Fruit fly (Drosophila melanogaster): ENCODE measurements around the gene pyd3.
A peak's percentile ranks its signal among the peaks of the same experiment; 100 is the strongest.

The pyd3 gene

dm6 chr3R:7779620-7780019, 29.7 kb upstream of the pyd3 start (continued):
- TF ChIP-seq CG18011 (GFP tag; optimal IDR thresholded peaks at IDR 0.05) (no peak), CG18619 (GFP tag; optimal IDR thresholded peaks at IDR 0.05) (no peak), Doc2 (GFP tag; IDR thresholded peaks at IDR 0.05) (no peak), gce (GFP tag; IDR thresholded peaks at IDR 0.05) (peak; percentile 78; the same call in 2 of the 3 replicates), pzg (GFP tag; optimal IDR thresholded peaks at IDR 0.05) (no peak), Gug (GFP tag; IDR thresholded peaks at IDR 0.05) (no peak), wdn (GFP tag; IDR thresholded peaks at IDR 0.05) (no peak), Oaz (GFP tag; IDR thresholded peaks at IDR 0.05) (no peak), hb (GFP tag; IDR thresholded peaks at IDR 0.05; ENCODE audit: partially characterized antibody) (no peak), Optix (GFP tag; IDR thresholded peaks at IDR 0.05) (no peak), CG17385 (GFP tag; optimal IDR thresholded peaks at IDR 0.05) (no peak), usp (GFP tag; optimal IDR thresholded peaks at IDR 0.05) (no peak), CG12104 (GFP tag; optimal IDR thresholded peaks at IDR 0.05) (no peak), pum (GFP tag; optimal IDR thresholded peaks at IDR 0.05) (no peak), sens-2 (GFP tag; IDR thresholded peaks at IDR 0.05) (no peak), CG8944 (GFP tag; optimal IDR thresholded peaks at IDR 0.05) (no peak)

dm6 chr3R:7771656-7772055, 21.8 kb upstream of the pyd3 start, which contains the start of gene CG11286:
Gene CG11286 (minus strand): TSS chr3R:7771756.
- TF ChIP-seq CG4360 (GFP tag; IDR thresholded peaks at IDR 0.05) (no peak), kah (GFP tag; optimal IDR thresholded peaks at IDR 0.05) (no peak), hbn (GFP tag; IDR thresholded peaks at IDR 0.05; ENCODE audit: partially characterized antibody) (no peak), prd (optimal IDR thresholded peaks at IDR 0.05) (no peak), prd (GFP tag; IDR thresholded peaks at IDR 0.05) (no peak), lab (GFP tag; optimal IDR thresholded peaks at IDR 0.05) (no peak), E2f1 (GFP tag; IDR thresholded peaks at IDR 0.05) (no peak), CG7839 (tag; optimal IDR thresholded peaks at IDR 0.05) (no peak), CG1832 (GFP tag; optimal IDR thresholded peaks at IDR 0.05) (no peak), CG15696 (tag; optimal IDR thresholded peaks at IDR 0.05) (no peak), ase (GFP tag; IDR thresholded peaks at IDR 0.05) (no peak), GATAe (GFP tag; conservative IDR thresholded peaks at IDR 0.05) (no peak), Poxn (GFP tag; IDR thresholded peaks at IDR 0.05) (no peak), tll (GFP tag; optimal IDR thresholded peaks at IDR 0.05) (no peak), CG15073 (GFP tag; optimal IDR thresholded peaks at IDR 0.05) (no peak), CG4707 (GFP tag; optimal IDR thresholded peaks at IDR 0.05) (no peak), CG42726 (GFP tag; IDR thresholded peaks at IDR 0.05; ENCODE audit: partially characterized antibody) (no peak)

- TF ChIP-seq run (tag; optimal IDR thresholded peaks at IDR 0.05) = no peak
- TF ChIP-seq chinmo (GFP tag; IDR thresholded peaks at IDR 0.05; ENCODE audit: partially characterized antibody) = 0 out of 4 replicates have a peak, but pooled peaks have one; percentile 42
- no peak for TF ChIP-seq CG30431 (GFP tag; optimal IDR thresholded peaks at IDR 0.05)
- no peak for TF ChIP-seq bowl (GFP tag; IDR thresholded peaks at IDR 0.05)
- TF ChIP-seq CG34376 (GFP tag; optimal IDR thresholded peaks at IDR 0.05) = peak; percentile 22
- no peak for TF ChIP-seq CG6689 (GFP tag; IDR thresholded peaks at IDR 0.05)
Observed at dm6 chr3R:7760970-7761558, 11.2 kb upstream of the pyd3 start.

Data from whole organism, embryonic.